Worm (Caenorhabditis elegans) whole organism, L3 larva: ENCODE measurements around the gene F35F10.6.

Experiments
- daf-12 ChIP-seq: fragments of 150-350 bp; optimal IDR thresholded peaks from 2 replicates; lab custom pipeline; 2014; ENCODE audit warnings: missing biosample characterization, missing genetic modification reagents, missing genetic modification characterization
- egl-5 ChIP-seq: fragments of 150-350 bp; optimal IDR thresholded peaks from 2 replicates; lab custom pipeline; 2017; ENCODE audit warnings: missing biosample characterization, missing genetic modification reagents, missing genetic modification characterization, inconsistent platforms
- tbx-2 ChIP-seq: sonication (generic microtip); optimal IDR thresholded peaks from 2 replicates; lab custom pipeline; 2016; ENCODE audit warnings: mild to moderate bottlenecking, missing genetic modification characterization, missing compliant biosample characterization

Gene F35F10.6

ce11 chrV:3241175-3241574 lies 48.0 kb downstream of the F35F10.6 start, which contains the start of gene srj-11:
TSS of gene srj-11 (plus strand) at chrV:3241424.
- TF ChIP-seq daf-12 (tag; lab: Kevin White, UChicago): no peak
- no peak for TF ChIP-seq egl-5 (tag; lab: Kevin White, UChicago)
- TF ChIP-seq tbx-2 (tag; lab: Kevin White, UChicago): no peak
